Worm (Caenorhabditis elegans) whole organism, L4/young adult: ENCODE results near the gene ptrn-1.

Source experiments
- W03F9.2 ChIP-seq: fragments of 150-350 bp; optimal IDR thresholded peaks from 2 replicates; lab custom pipeline; 2014; ENCODE audit warnings: missing biosample characterization, missing genetic modification characterization
- dao-5 ChIP-seq: sonication (generic microtip); optimal IDR thresholded peaks from 2 replicates; lab custom pipeline; 2016; ENCODE audit warnings: missing genotype, missing genetic modification characterization, moderate library complexity, missing compliant biosample characterization
- him-1 ChIP-seq: sonication (generic microtip); optimal IDR thresholded peaks from 2 replicates; lab custom pipeline; 2016; ENCODE audit warnings: missing genotype, missing genetic modification reagents, missing genetic modification characterization, missing compliant biosample characterization

The ptrn-1 gene

DNA sequence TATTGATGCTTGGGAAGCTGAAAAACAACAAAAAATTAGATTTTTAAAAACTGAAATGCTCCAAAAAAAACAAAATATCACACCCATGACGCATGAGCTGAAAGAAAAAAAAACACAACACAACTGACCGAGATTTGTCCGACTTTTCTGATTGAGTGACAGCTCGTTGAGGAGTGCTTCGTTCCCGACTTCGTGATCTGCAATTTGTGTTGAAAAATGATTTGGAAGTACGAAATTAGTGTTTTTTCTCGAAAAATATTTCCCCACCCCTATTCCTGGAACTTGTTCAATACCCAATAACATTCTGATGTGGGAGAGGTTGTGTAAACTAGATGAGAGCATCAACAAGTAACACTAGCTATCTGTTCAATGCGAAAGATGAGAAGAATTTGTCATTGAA lies 11.6 kb upstream of the ptrn-1 start:
- TF ChIP-seq dao-5 (tag; lab: Kevin White, UChicago) (no peak), him-1 (no peak), W03F9.2 (tag; lab: Kevin White, UChicago) (no peak)

- TF ChIP-seq him-1 (no peak), W03F9.2 (tag; lab: Kevin White, UChicago) (no peak), dao-5 (tag; lab: Kevin White, UChicago) (no peak)
Measured at ce11 chrX:17038616-17039015, 8.6 kb upstream of the ptrn-1 start.

- no peak for TF ChIP-seq him-1
- TF ChIP-seq dao-5 (tag; lab: Kevin White, UChicago) = no peak
- no peak for TF ChIP-seq W03F9.2 (tag; lab: Kevin White, UChicago)
Measured at ce11 chrX:17034773-17035172, 4.8 kb upstream of the ptrn-1 start.

DNA sequence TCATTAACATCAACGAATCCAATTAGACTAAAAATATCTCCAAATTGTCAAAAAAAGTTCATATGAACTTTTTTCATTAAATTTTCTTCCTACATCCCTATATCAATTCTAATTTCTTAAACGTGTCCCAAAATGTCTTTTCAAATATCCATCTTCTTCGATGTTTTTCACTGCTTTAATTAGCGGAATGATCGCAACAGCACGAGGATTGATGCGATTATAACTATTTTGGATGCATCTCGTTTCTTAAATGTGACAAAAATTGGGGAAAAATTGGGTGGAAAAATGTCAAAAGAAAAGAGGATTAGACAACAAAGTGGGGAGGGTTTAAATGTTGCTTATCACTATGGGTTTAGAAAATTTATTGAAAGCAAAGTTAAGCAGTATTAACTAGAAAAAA lies 4.2 kb upstream of the ptrn-1 start:
- TF ChIP-seq W03F9.2 (tag; lab: Kevin White, UChicago) (no peak), him-1 (no peak), dao-5 (tag; lab: Kevin White, UChicago) (no peak)

ce11 chrX:17020858-17021257 lies 9.2 kb downstream of the ptrn-1 start, which contains the start of gene F35B3.4:
TSS of gene F35B3.4 (minus strand) at chrX:17020958.
- no peak for TF ChIP-seq him-1
- TF ChIP-seq dao-5 (tag; lab: Kevin White, UChicago) = no peak
- no peak for TF ChIP-seq W03F9.2 (tag; lab: Kevin White, UChicago)

DNA sequence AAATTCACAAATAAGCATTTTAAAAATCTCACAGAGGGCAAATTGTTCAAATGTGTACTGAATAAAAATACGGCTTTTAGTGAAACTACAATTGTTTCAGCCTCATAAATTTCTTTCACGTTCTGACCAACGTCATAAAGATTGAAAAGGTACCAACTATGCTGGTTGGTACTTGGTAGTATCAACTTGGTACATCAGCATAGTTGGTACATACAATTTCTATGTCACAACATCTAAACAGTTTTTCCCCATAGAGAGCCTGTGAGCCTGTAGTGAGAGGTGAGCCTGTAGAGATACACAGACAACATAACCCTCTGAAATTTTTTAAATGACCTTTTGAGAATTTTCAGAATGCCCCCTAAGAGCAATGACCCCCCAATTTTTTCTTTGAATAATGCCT lies 10.9 kb downstream of the ptrn-1 start:
- TF ChIP-seq W03F9.2 (tag; lab: Kevin White, UChicago) = no peak
- no peak for TF ChIP-seq dao-5 (tag; lab: Kevin White, UChicago)
- no peak for TF ChIP-seq him-1

- no peak for TF ChIP-seq him-1
- no peak for TF ChIP-seq W03F9.2 (tag; lab: Kevin White, UChicago)
- no peak for TF ChIP-seq dao-5 (tag; lab: Kevin White, UChicago)
Measured at ce11 chrX:17013162-17013561, 16.9 kb downstream of the ptrn-1 start, which contains the start of gene F35B3.3. TSS of gene F35B3.3 (plus strand) at chrX:17013462.

DNA sequence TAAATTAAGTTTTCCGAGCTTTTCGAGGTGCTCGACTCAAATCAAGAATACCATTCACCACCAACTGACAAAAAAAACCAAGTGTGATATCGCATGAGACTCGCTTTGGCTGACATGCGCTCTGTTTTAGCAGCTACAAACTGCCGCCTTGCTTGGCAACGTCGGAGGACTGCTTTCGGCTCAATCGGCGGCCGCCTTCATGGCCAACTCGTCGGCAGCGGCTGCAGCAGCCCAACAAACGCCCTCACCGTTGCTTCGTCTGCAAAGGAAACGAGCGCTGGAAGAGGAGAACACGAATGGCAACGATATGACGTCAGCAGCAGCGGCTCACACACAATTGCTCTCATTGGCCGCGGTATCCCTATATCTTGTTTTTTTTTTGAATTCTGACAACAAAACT lies 23.2 kb downstream of the ptrn-1 start:
- TF ChIP-seq dao-5 (tag; lab: Kevin White, UChicago) = no peak
- TF ChIP-seq W03F9.2 (tag; lab: Kevin White, UChicago) = no peak
- TF ChIP-seq him-1 = no peak

DNA sequence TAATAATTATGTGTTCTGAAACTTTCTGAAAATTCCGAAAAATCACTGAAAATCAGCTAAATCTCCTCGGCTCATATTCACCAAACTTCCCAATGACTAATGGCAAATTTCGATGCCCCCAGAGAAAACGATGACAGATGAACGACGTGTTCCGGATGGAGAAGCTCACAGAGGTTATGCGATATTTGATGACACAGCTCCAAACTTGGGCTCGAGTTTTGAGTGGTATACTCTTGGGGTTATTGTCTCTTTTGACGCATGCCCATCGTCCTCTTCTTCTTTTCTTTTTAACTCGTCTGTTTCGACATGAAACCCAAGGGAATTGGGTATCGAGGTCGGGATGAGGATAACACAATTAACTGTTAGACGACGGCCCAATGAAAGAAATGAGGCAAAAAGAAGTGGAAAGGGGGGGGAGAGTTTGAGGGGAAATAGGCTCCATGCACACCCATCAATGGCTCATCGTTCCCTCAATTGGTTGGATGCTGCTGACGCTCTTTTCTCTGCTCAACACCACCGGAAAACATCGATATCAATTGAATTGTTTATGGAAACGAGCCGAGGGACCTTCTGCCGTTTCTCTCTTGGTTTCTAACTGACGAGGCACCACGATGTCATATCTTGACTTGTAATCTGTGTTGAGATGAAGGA lies 26.4 kb downstream of the ptrn-1 start:
- TF ChIP-seq dao-5 (tag; lab: Kevin White, UChicago) = no peak
- no peak for TF ChIP-seq W03F9.2 (tag; lab: Kevin White, UChicago)
- TF ChIP-seq him-1 = no peak

ce11 chrX:17002149-17002548 lies 27.9 kb downstream of the ptrn-1 start:
- no peak for TF ChIP-seq him-1
- TF ChIP-seq dao-5 (tag; lab: Kevin White, UChicago) = no peak
- TF ChIP-seq W03F9.2 (tag; lab: Kevin White, UChicago) = no peak

DNA sequence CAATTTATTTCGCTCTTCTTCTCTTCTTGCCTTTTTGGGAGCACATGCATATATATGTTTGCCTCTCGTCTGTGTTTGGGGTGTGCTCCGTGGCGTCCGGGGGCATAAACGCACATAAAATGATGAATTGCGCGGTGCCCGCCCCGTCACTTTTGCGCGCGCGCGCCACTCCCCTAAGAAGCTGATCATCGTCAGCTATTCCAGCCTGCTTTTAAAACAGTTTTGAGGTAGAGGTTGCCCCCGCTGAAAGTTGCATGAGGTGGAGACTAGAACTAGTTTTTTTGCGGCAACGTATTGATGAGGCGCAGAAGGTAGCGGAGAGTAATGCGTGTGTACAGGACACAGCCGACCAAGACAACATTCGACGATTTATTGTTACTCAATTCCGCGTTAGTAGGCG lies 30.4 kb downstream of the ptrn-1 start:
- TF ChIP-seq him-1 = no peak
- TF ChIP-seq W03F9.2 (tag; lab: Kevin White, UChicago) = no peak
- no peak for TF ChIP-seq dao-5 (tag; lab: Kevin White, UChicago)

- TF ChIP-seq W03F9.2 (tag; lab: Kevin White, UChicago) = no peak
- TF ChIP-seq dao-5 (tag; lab: Kevin White, UChicago) = no peak
- no peak for TF ChIP-seq him-1
Measured at ce11 chrX:16998981-16999380, 31.0 kb downstream of the ptrn-1 start.

- TF ChIP-seq him-1 = no peak
- no peak for TF ChIP-seq dao-5 (tag; lab: Kevin White, UChicago)
- TF ChIP-seq W03F9.2 (tag; lab: Kevin White, UChicago) = no peak
Measured at ce11 chrX:16998003-16998402, 32.0 kb downstream of the ptrn-1 start.

- TF ChIP-seq W03F9.2 (tag; lab: Kevin White, UChicago) (peak; percentile 12), dao-5 (tag; lab: Kevin White, UChicago) (no peak)
Measured at ce11 chrX:16995886-16996283, 34.1 kb downstream of the ptrn-1 start.
